Fruit fly (Drosophila melanogaster): Measurements from ENCODE around the gene Usp5.

DNA sequence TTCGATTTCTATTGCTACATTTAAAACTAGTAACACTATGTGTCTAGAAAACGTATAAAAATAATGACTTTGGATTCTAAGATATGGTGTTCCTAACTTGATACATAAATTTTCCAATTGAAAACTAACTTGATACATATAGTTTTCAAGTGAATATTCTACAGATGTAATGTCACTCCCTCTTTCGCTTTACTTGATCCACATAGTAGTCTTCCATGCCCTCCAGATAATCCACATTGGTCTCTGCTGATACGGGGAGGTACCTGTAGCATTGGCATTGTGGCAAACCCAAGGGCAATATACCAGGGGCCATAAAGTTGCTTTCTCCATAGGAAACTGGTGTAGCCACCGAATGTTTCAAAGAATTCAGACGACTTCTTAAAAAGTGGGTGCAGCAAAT lies 37.0 kb downstream of the Usp5 start, which contains the start of gene CG45066:
- TF ChIP-seq pan (optimal IDR thresholded peaks at IDR 0.05) = no peak
- TF ChIP-seq CG8478 (optimal IDR thresholded peaks at IDR 0.05) = no peak
- no peak for TF ChIP-seq usp (GFP tag; optimal IDR thresholded peaks at IDR 0.05)
